Fruit fly (Drosophila melanogaster): ENCODE data around the gene Or85f.
A peak's percentile ranks its signal among the peaks of the same experiment; 100 is the strongest.

Or85f gene

DNA sequence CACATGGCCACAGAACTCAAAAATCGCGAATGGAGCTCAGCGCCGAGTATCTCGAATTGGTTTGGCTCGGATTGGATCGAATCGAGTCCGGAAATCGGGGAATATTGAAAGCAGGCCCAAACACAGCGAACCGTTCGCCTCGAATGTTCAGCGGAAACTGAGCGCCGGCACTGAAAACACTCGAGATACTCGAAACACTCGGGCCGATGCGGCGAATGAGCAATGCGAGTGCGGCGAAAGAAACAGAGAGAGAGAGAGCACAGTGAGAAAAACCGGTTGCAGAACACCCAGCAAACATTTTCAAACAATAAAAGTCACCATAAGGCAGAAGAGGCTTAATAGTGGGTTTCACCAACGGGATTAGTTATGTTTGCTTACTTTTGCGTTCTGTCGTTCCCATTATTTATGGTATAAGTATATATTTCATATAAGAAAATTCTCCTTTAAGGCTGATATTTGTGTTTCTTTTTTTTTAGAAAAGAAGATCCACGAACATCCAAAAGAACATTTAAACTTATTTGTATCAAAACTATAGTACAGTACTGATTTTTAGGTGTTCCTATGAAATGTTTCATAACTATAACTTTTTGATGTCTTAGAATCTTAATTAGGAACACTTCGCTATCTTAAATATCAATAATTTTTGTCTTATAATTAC lies 3.5 kb upstream of the Or85f start, which contains the start of gene FER (continued):
- TF ChIP-seq dm (GFP tag; optimal IDR thresholded peaks at IDR 0.05) (no peak), Gug (GFP tag; IDR thresholded peaks at IDR 0.05) (no peak; the same call in 3 of the 4 replicates), cato (GFP tag; optimal IDR thresholded peaks at IDR 0.05; ENCODE audit: borderline replicate concordance) (no peak), CG2116 (GFP tag; optimal IDR thresholded peaks at IDR 0.05) (no peak), Optix (GFP tag; IDR thresholded peaks at IDR 0.05) (no peak), NC2β (GFP tag; optimal IDR thresholded peaks at IDR 0.05) (no peak), CG12744 (GFP tag; optimal IDR thresholded peaks at IDR 0.05) (peak; percentile 11), Opbp (GFP tag; IDR thresholded peaks at IDR 0.05; ENCODE audit: partially characterized antibody) (peak; percentile 70), gfzf (GFP tag; optimal IDR thresholded peaks at IDR 0.05) (no peak), lab (GFP tag; optimal IDR thresholded peaks at IDR 0.05) (peak; percentile 62), CG8359 (GFP tag; optimal IDR thresholded peaks at IDR 0.05; ENCODE audit: borderline replicate concordance) (no peak), CG11456 (GFP tag; IDR thresholded peaks at IDR 0.05) (peak; percentile 18; the same call in 1 of the 3 replicates), repo (GFP tag; optimal IDR thresholded peaks at IDR 0.05) (no peak), luna (GFP tag; optimal IDR thresholded peaks at IDR 0.05) (no peak), vfl (GFP tag; optimal IDR thresholded peaks at IDR 0.05) (no peak), CG13424 (tag; optimal IDR thresholded peaks at IDR 0.05) (peak; percentile 0), CG12391 (tag; optimal IDR thresholded peaks at IDR 0.05) (peak; percentile 1), CG4424 (GFP tag; optimal IDR thresholded peaks at IDR 0.05) (peak; percentile 21), CG13123 (GFP tag; optimal IDR thresholded peaks at IDR 0.05) (no peak), Hr39 (optimal IDR thresholded peaks at IDR 0.05) (no peak), CG4360 (GFP tag; IDR thresholded peaks at IDR 0.05) (no peak; the same call in 1 of the 2 replicates), Six4 (GFP tag; optimal IDR thresholded peaks at IDR 0.05) (no peak), CG9876 (GFP tag; optimal IDR thresholded peaks at IDR 0.05) (no peak), eyg (GFP tag; optimal IDR thresholded peaks at IDR 0.05) (no peak), sim (GFP tag; IDR thresholded peaks at IDR 0.05) (no peak), grn (GFP tag; optimal IDR thresholded peaks at IDR 0.05) (peak; percentile 24), gem (tag; optimal IDR thresholded peaks at IDR 0.05) (peak; percentile 36), Doc3 (GFP tag; IDR thresholded peaks at IDR 0.05; ENCODE audit: partially characterized antibody) (no peak), lola (GFP tag; optimal IDR thresholded peaks at IDR 0.05) (no peak), HmgZ (tag; optimal IDR thresholded peaks at IDR 0.05) (peak; percentile 63), Hr78 (GFP tag; optimal IDR thresholded peaks at IDR 0.05) (no peak), lmd (GFP tag; IDR thresholded peaks at IDR 0.05) (no peak; the same call in 1 of the 2 replicates), CG11504 (tag; optimal IDR thresholded peaks at IDR 0.05) (peak; percentile 1), CG17612 (GFP tag; IDR thresholded peaks at IDR 0.05) (no peak), Kr (GFP tag; optimal IDR thresholded peaks at IDR 0.05) (no peak), nerfin-2 (GFP tag; IDR thresholded peaks at IDR 0.05; ENCODE audit: partially characterized antibody) (no peak; the same call in 1 of the 2 replicates), CG34422 (GFP tag; IDR thresholded peaks at IDR 0.05) (peak; percentile 67; the same call in 1 of the 3 replicates), GATAe (GFP tag; conservative IDR thresholded peaks at IDR 0.05) (no peak), Ssrp (tag; optimal IDR thresholded peaks at IDR 0.05) (no peak), dan (GFP tag; IDR thresholded peaks at IDR 0.05) (no peak), BEAF-32 (GFP tag; optimal IDR thresholded peaks at IDR 0.05) (no peak), Rx (GFP tag; IDR thresholded peaks at IDR 0.05) (no peak), CG1792 (GFP tag; optimal IDR thresholded peaks at IDR 0.05) (no peak), sd (tag; optimal IDR thresholded peaks at IDR 0.05) (peak; percentile 34), CG7963 (GFP tag; IDR thresholded peaks at IDR 0.05; ENCODE audit: partially characterized antibody) (0 out of 3 replicates have a peak, but pooled peaks have one; percentile 10), CG9932 (GFP tag; IDR thresholded peaks at IDR 0.05) (peak; percentile 32; the same call in 1 of the 2 replicates), Jarid2 (GFP tag; optimal IDR thresholded peaks at IDR 0.05) (peak; percentile 100), CG42726 (GFP tag; IDR thresholded peaks at IDR 0.05; ENCODE audit: partially characterized antibody) (peak; percentile 82; the same call in 1 of the 2 replicates), ase (GFP tag; IDR thresholded peaks at IDR 0.05) (no peak)
